Fruit fly (Drosophila melanogaster): Measurements from ENCODE around the gene vn.

The vn gene

dm6 chr3L:5808101-5808433 is 37.4 kb downstream of the vn start (continued):
- no peak for TF ChIP-seq lilli (GFP tag; optimal IDR thresholded peaks at IDR 0.05)
- TF ChIP-seq CG9215 (GFP tag; IDR thresholded peaks at IDR 0.05): peak; percentile 23; the same call in 1 of the 2 replicates
- TF ChIP-seq tgo (GFP tag; IDR thresholded peaks at IDR 0.05): peak; percentile 35; the same call in 1 of the 3 replicates
- TF ChIP-seq Drgx (GFP tag; IDR thresholded peaks at IDR 0.05): peak; percentile 55
- peak; percentile 45 for TF ChIP-seq unpg (GFP tag; optimal IDR thresholded peaks at IDR 0.05)
- TF ChIP-seq Dip3 (GFP tag; optimal IDR thresholded peaks at IDR 0.05): peak; percentile 34
- no peak for TF ChIP-seq Ets97D (GFP tag; optimal IDR thresholded peaks at IDR 0.05)
- TF ChIP-seq CG10209 (GFP tag; optimal IDR thresholded peaks at IDR 0.05): peak; percentile 12
- TF ChIP-seq HLH3B (GFP tag; IDR thresholded peaks at IDR 0.05): 0 out of 2 replicates have a peak, but pooled peaks have one; percentile 16
- TF ChIP-seq sens (GFP tag): peak; percentile 62
- no peak for TF ChIP-seq prd (optimal IDR thresholded peaks at IDR 0.05)
- TF ChIP-seq prd (GFP tag; IDR thresholded peaks at IDR 0.05): peak; percentile 29; the same call in 1 of the 3 replicates
- no peak for TF ChIP-seq wdn (GFP tag; IDR thresholded peaks at IDR 0.05)
- TF ChIP-seq GATAe (GFP tag; conservative IDR thresholded peaks at IDR 0.05): no peak
- no peak for TF ChIP-seq CG11723 (GFP tag; optimal IDR thresholded peaks at IDR 0.05)
- no peak for TF ChIP-seq ab (GFP tag; optimal IDR thresholded peaks at IDR 0.05)
- TF ChIP-seq NK7.1 (GFP tag; optimal IDR thresholded peaks at IDR 0.05): no peak
- TF ChIP-seq CG2678 (tag; optimal IDR thresholded peaks at IDR 0.05): peak; percentile 46
- 0 out of 2 replicates have a peak, but pooled peaks have one; percentile 18 for TF ChIP-seq slbo (GFP tag; IDR thresholded peaks at IDR 0.05)
- no peak for TF ChIP-seq Mes4 (GFP tag; optimal IDR thresholded peaks at IDR 0.05)
- no peak for TF ChIP-seq E2f1 (GFP tag; IDR thresholded peaks at IDR 0.05)
- TF ChIP-seq nom (GFP tag; optimal IDR thresholded peaks at IDR 0.05): peak; percentile 71
- no peak for TF ChIP-seq Sry-β (GFP tag; optimal IDR thresholded peaks at IDR 0.05)
- TF ChIP-seq ATbp (GFP tag; optimal IDR thresholded peaks at IDR 0.05): peak; percentile 26
- peak; percentile 56 for TF ChIP-seq Rfx (GFP tag; IDR thresholded peaks at IDR 0.05)
- TF ChIP-seq Sox102F (GFP tag; optimal IDR thresholded peaks at IDR 0.05): peak; percentile 14
- 0 out of 3 replicates have a peak, but pooled peaks have one; percentile 22 for TF ChIP-seq jigr1 (GFP tag; IDR thresholded peaks at IDR 0.05)
- TF ChIP-seq Asciz (GFP tag; optimal IDR thresholded peaks at IDR 0.05): no peak
- no peak for TF ChIP-seq ranshi (GFP tag; IDR thresholded peaks at IDR 0.05)
- TF ChIP-seq rib (GFP tag; IDR thresholded peaks at IDR 0.05): no peak
- no peak for TF ChIP-seq Usf (GFP tag; optimal IDR thresholded peaks at IDR 0.05)
- peak; percentile 53 for TF ChIP-seq dmrt99B (tag; optimal IDR thresholded peaks at IDR 0.05)
- no peak for TF ChIP-seq CG10147 (GFP tag; optimal IDR thresholded peaks at IDR 0.05)
- peak; percentile 39 for TF ChIP-seq grau (tag; optimal IDR thresholded peaks at IDR 0.05)
- TF ChIP-seq kay (GFP tag; optimal IDR thresholded peaks at IDR 0.05): no peak
- no peak for TF ChIP-seq Bteb2 (GFP tag; optimal IDR thresholded peaks at IDR 0.05)
- no peak for TF ChIP-seq CG15601 (tag; optimal IDR thresholded peaks at IDR 0.05)
- TF ChIP-seq CG9727 (GFP tag; optimal IDR thresholded peaks at IDR 0.05): peak; percentile 14
- TF ChIP-seq MBD-R2 (GFP tag; IDR thresholded peaks at IDR 0.05): no peak
- peak; percentile 4 for TF ChIP-seq CG13296 (GFP tag; optimal IDR thresholded peaks at IDR 0.05)
- TF ChIP-seq Optix (GFP tag; IDR thresholded peaks at IDR 0.05): no peak
- TF ChIP-seq CG18262 (tag; optimal IDR thresholded peaks at IDR 0.05): peak; percentile 23
- no peak for TF ChIP-seq CG2889 (GFP tag; IDR thresholded peaks at IDR 0.05)
- no peak for TF ChIP-seq CG2129 (GFP tag; IDR thresholded peaks at IDR 0.05; ENCODE audit: partially characterized antibody)
- TF ChIP-seq MESR4 (GFP tag; optimal IDR thresholded peaks at IDR 0.05): no peak
- TF ChIP-seq CG11504 (tag; optimal IDR thresholded peaks at IDR 0.05): peak; percentile 63
- TF ChIP-seq Atf3 (GFP tag; optimal IDR thresholded peaks at IDR 0.05): no peak
- TF ChIP-seq Hand (GFP tag; optimal IDR thresholded peaks at IDR 0.05): no peak
- TF ChIP-seq CG11247 (GFP tag; IDR thresholded peaks at IDR 0.05): 0 out of 2 replicates have a peak, but pooled peaks have one; percentile 30
- peak; percentile 61 for TF ChIP-seq row (GFP tag; IDR thresholded peaks at IDR 0.05)
- peak; percentile 57; the same call in 2 of the 3 replicates for TF ChIP-seq dysf (GFP tag; IDR thresholded peaks at IDR 0.05)
- TF ChIP-seq Side (GFP tag; optimal IDR thresholded peaks at IDR 0.05): peak; percentile 10

Measured in whole organism, embryonic.